Worm (Caenorhabditis elegans) whole organism, L4/young adult: Measurements from ENCODE around the gene cutl-23.
A peak's percentile ranks its signal among the peaks of the same experiment; 100 is the strongest.

Experiments
- W03F9.2 ChIP-seq: fragments of 150-350 bp; optimal IDR thresholded peaks from 2 replicates; lab custom pipeline; 2014; ENCODE audit warnings: missing biosample characterization, missing genetic modification characterization
- dao-5 ChIP-seq: sonication (generic microtip); optimal IDR thresholded peaks from 2 replicates; lab custom pipeline; 2016; ENCODE audit warnings: missing genotype, missing genetic modification characterization, moderate library complexity, missing compliant biosample characterization
- him-1 ChIP-seq: sonication (generic microtip); optimal IDR thresholded peaks from 2 replicates; lab custom pipeline; 2016; ENCODE audit warnings: missing genotype, missing genetic modification reagents, missing genetic modification characterization, missing compliant biosample characterization

cutl-23 gene

ce11 chrIII:5743084-5743483 is 26.9 kb upstream of the cutl-23 start, which contains the start of gene B0244.15:
B0244.15 (plus strand) TSS chrIII:5743384.
- TF ChIP-seq W03F9.2 (tag; lab: Kevin White, UChicago) (no peak), dao-5 (tag; lab: Kevin White, UChicago) (no peak), him-1 (tag; lab: Kevin White, UChicago) (no peak)

DNA sequence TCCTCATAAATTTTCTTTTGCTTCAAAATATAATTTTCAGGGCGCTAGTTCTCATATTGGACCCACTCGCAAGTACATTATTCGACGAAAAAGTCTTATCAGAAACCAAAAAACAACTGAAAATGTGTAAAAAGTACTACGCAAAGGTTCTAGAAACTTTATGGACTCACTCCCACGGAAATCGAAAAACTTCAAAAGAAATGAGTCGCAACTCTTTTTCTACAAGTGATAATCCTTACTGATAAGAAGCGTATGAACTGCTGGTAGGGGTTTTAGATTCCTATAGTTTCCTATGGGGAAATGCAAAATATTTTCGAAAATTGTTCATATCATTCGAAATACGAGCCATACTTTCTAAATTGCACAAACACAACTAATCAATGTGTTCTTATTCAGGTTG is 25.4 kb upstream of the cutl-23 start, which contains the start of gene B0244.5:
Gene B0244.5, plus strand, starts transcription at position 301 of the 400 bp plus-strand sequence.
- TF ChIP-seq him-1 (tag; lab: Kevin White, UChicago): no peak

DNA sequence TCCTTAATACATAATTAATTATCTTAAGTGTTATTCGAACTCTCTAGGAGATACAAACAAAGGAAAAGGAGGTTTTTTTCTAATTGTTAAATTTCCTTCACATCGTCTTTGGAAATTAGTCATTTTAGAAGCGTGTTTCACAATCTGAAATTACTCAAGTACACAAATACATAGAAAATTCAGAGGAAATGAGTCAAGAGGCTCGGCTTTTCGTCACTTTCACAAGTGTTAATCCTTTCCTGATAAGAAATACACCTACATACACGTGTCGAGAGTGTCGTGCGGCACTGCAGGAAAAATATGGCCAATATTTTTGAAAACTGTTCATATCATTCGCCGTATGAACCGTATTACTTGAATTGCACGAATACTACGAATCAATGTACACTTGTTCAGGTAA is 22.8 kb upstream of the cutl-23 start, which contains the start of gene B0244.4:
Gene B0244.4, plus strand, starts transcription at position 301 of the 400 bp plus-strand sequence.
- TF ChIP-seq dao-5 (tag; lab: Kevin White, UChicago) (no peak), him-1 (tag; lab: Kevin White, UChicago) (no peak), W03F9.2 (tag; lab: Kevin White, UChicago) (no peak)

DNA sequence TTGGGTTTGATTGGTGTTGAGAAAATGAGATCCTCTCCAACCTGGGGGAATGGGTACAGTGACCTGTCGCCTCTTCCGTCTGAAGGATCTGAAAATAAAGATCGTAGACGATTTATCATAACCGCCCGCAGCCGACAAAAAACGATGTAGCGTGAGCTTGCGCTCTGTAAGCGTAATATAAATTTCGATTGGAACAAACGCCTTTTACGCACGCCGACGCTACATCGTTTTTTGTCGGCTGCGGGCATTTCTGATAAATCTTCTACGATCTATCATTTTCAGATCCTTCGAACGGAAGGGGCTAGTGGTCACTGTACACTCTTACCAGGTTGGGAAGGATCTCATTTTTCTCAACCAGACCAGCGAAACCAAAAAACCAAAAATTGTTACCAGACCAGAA is 21.6 kb upstream of the cutl-23 start:
- TF ChIP-seq W03F9.2 (tag; lab: Kevin White, UChicago): no peak
- TF ChIP-seq him-1 (tag; lab: Kevin White, UChicago): no peak
- TF ChIP-seq dao-5 (tag; lab: Kevin White, UChicago): no peak

ce11 chrIII:5750503-5750902 is 19.5 kb upstream of the cutl-23 start:
- TF ChIP-seq dao-5 (tag; lab: Kevin White, UChicago): no peak
- no peak for TF ChIP-seq him-1 (tag; lab: Kevin White, UChicago)
- TF ChIP-seq W03F9.2 (tag; lab: Kevin White, UChicago): no peak

- TF ChIP-seq him-1 (tag; lab: Kevin White, UChicago) (peak; percentile 41), W03F9.2 (tag; lab: Kevin White, UChicago) (no peak)
Observed at ce11 chrIII:5755204-5755603, 14.8 kb upstream of the cutl-23 start, which contains the start of gene ida-1. ida-1 (plus strand) TSS chrIII:5755539.

DNA sequence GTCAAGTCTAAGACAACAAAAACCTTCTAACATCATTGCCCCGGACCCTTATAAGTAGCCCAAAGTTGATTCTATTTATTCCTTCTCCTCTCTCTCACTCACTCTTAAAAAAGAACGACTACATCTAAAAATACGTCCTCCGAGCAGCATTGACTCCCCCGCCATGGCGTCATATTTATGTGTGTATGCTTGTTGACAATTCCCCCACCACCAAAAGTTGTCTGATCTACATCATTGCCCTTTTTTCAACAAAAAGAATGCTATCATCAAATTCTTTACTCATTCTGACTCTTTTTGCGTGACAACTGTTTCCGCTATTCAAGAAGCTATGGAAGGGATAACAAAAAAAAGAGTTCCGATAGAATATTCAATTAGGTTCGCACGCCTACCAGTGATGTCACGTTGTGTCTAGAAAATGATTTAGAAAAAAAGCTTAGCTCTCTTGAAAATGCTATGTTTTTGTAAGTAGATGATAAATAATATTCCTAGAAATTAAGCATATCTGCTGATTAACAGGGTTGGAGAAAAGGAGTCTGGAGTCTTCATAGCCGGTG is 12.4 kb upstream of the cutl-23 start:
- TF ChIP-seq W03F9.2 (tag; lab: Kevin White, UChicago) (no peak), him-1 (tag; lab: Kevin White, UChicago) (no peak), dao-5 (tag; lab: Kevin White, UChicago) (no peak)

DNA sequence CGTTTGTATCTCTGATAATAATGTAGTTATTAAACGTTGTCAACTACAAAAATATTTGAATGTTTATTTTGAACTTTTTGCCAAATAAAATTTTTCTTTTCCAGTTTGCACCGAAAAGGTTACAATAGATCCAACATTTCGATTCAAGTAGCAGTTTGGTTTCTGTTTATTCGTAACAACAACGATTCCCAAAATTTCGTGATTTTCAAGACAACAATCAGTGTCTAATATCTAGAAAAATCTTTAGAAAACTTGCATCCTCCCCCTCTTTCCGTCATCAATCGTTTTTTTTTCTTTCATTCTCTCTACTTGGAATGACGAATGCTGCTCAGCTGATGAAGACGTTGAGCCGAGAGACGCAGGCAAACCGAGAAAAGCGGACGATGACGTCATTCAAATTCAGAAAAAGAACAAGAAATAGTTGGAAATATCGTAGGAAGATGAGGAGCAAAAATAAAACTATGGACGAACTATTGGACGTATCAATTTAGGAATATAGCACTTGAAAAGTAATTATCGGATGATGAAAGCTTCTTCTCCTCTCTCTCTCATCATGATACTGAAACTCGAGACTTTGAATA is 11.4 kb upstream of the cutl-23 start:
- peak; percentile 5 for TF ChIP-seq W03F9.2 (tag; lab: Kevin White, UChicago)
- peak; percentile 64 for TF ChIP-seq him-1 (tag; lab: Kevin White, UChicago)
- no peak for TF ChIP-seq dao-5 (tag; lab: Kevin White, UChicago)

DNA sequence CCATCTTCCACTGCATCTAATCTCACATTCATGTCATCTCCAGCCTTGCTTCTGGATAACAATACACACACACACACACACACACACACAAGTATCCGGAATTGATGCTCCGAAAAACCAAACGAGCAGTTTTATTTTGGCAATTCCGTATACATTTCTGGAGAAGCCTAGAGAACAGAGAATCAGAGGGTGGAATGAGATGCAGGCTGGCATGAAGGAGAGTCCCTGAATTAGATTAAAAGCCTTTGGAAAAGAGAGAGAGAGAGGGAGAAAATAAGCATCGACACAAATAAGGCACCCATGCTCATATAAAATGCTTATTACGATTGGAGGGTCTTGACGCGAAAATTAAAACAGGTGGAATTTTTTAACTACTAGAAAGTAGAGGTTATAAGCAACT is 9.3 kb upstream of the cutl-23 start:
- no peak for TF ChIP-seq him-1 (tag; lab: Kevin White, UChicago)
- no peak for TF ChIP-seq dao-5 (tag; lab: Kevin White, UChicago)
- no peak for TF ChIP-seq W03F9.2 (tag; lab: Kevin White, UChicago)

- TF ChIP-seq W03F9.2 (tag; lab: Kevin White, UChicago) (no peak), him-1 (tag; lab: Kevin White, UChicago) (no peak), dao-5 (tag; lab: Kevin White, UChicago) (no peak)
Observed at ce11 chrIII:5761886-5762285, 8.1 kb upstream of the cutl-23 start.

DNA sequence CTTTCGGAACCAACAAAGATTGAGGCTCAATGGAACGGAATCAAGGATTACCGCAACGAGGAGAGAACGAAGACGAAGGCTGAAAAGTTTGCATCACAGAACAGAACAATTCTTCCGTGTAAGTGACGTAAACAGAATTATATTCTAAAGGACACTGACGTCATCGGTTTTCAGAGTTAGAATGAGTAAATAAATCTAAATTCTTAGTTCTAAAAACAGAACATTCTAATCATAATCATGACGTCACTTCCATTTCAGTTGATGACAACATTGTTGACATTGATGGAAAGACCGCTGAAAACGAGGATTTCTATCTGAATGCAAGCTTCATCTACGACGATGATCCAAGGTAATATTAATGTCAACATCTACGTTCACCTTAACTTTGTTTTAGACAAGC is 6.0 kb upstream of the cutl-23 start:
- TF ChIP-seq W03F9.2 (tag; lab: Kevin White, UChicago) (no peak), him-1 (tag; lab: Kevin White, UChicago) (no peak), dao-5 (tag; lab: Kevin White, UChicago) (no peak)

ce11 chrIII:5782080-5782479 is 12.1 kb downstream of the cutl-23 start:
- TF ChIP-seq him-1 (tag; lab: Kevin White, UChicago) (no peak), W03F9.2 (tag; lab: Kevin White, UChicago) (no peak), dao-5 (tag; lab: Kevin White, UChicago) (no peak)

DNA sequence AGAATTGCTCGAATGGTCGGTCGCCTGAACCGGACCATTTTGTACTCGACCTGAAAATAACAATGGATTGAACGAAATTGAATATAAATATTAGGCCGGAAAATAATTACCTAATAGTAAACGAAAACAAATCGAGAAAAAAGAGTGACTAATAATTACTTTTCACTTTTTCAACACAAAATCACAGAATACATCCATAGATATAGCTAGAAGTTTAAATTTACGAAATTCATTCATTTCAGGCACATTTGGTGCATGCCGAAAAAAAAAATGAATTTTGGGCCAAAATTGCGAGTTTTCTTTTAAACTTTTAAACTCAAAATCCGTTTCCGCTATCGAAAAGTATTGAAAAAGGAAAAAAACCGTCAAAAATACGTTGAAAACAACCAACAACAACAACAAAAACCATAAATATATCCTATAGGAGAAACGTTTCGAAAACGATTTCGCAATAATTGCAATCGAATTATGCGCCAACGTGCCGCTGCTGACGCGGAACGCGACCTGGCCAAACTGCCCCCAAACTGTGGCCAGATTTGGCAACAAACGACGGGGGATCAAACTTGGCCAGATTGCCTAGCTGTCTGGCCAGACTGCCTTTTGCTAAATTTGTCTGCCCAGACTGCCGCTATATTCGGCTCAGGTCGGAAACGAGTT is 15.4 kb downstream of the cutl-23 start, which contains the start of gene Y37B11A.3:
Gene Y37B11A.3, minus strand, starts transcription at position 51 of the 657 bp plus-strand sequence.
- TF ChIP-seq W03F9.2 (tag; lab: Kevin White, UChicago) (peak; percentile 3), dao-5 (tag; lab: Kevin White, UChicago) (no peak), him-1 (tag; lab: Kevin White, UChicago) (peak; percentile 15)
